Fruit fly (Drosophila melanogaster): ENCODE measurements around the gene CG33322.

Gene CG33322

DNA sequence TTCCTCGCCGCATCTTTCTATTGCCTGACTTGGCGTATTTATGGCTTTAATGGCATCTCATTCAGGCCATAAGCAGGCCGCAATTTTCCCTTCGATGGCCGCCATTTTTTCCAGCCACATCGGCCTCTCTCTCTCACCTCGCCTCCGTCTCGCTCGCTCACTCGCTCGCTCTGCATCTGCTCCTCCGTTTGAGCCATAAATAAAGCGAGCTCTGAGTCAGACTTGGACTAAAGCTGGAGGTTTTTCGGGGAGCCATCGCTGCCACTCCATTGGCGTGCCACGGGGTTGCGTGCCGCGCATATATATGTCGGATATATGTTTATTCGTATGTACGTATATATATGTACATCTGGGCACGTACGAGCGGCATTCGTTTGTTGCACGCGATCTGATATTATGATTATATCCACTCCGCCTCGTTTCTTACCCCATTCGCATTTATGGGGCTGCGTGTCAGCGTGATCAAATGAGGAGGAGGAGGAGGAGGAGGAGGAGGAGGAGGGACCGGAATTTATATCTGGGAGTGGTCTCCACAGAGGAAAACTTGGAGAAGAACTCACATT, 39.0 kb downstream of the CG33322 start:
- TF ChIP-seq CG15269 (tag; optimal IDR thresholded peaks at IDR 0.05) (no peak), Adf1 (GFP tag; IDR thresholded peaks at IDR 0.05) (no peak), CG10321 (GFP tag; IDR thresholded peaks at IDR 0.05) (0 out of 2 replicates have a peak, but pooled peaks have one; percentile 21), cad (GFP tag; optimal IDR thresholded peaks at IDR 0.05) (peak; percentile 89), al (GFP tag; IDR thresholded peaks at IDR 0.05) (no peak), amos (GFP tag; IDR thresholded peaks at IDR 0.05; ENCODE audit: partially characterized antibody) (no peak), CG4707 (GFP tag; optimal IDR thresholded peaks at IDR 0.05) (no peak), dmrt99B (tag; optimal IDR thresholded peaks at IDR 0.05) (no peak), CG6272 (GFP tag; IDR thresholded peaks at IDR 0.05) (no peak), D19B (GFP tag; optimal IDR thresholded peaks at IDR 0.05) (no peak), kni (GFP tag; optimal IDR thresholded peaks at IDR 0.05) (no peak), CG31365 (tag; optimal IDR thresholded peaks at IDR 0.05) (no peak), z (GFP tag; IDR thresholded peaks at IDR 0.05) (peak; percentile 60; the same call in 1 of the 3 replicates), CG1832 (GFP tag; optimal IDR thresholded peaks at IDR 0.05) (peak; percentile 71), CG11085 (GFP tag; IDR thresholded peaks at IDR 0.05) (no peak), ro (GFP tag; IDR thresholded peaks at IDR 0.05) (no peak), schlank (tag; optimal IDR thresholded peaks at IDR 0.05) (no peak), gt (GFP tag; IDR thresholded peaks at IDR 0.05) (no peak), ranshi (GFP tag; IDR thresholded peaks at IDR 0.05) (no peak), CG11504 (tag; optimal IDR thresholded peaks at IDR 0.05) (no peak), Nf-YB (GFP tag; optimal IDR thresholded peaks at IDR 0.05) (peak; percentile 87), CG13775 (GFP tag; optimal IDR thresholded peaks at IDR 0.05) (no peak), Trl (optimal IDR thresholded peaks at IDR 0.05) (no peak), Trl (GFP tag; optimal IDR thresholded peaks at IDR 0.05) (no peak), CG15601 (tag; optimal IDR thresholded peaks at IDR 0.05) (no peak), Six4 (GFP tag; optimal IDR thresholded peaks at IDR 0.05) (no peak), Asciz (GFP tag; optimal IDR thresholded peaks at IDR 0.05) (no peak), HLH4C (GFP tag; IDR thresholded peaks at IDR 0.05; ENCODE audit: partially characterized antibody) (no peak), CG33557 (GFP tag; optimal IDR thresholded peaks at IDR 0.05) (no peak), Med (GFP tag) (peak; percentile 38), Oaz (GFP tag; IDR thresholded peaks at IDR 0.05) (no peak), CG14860 (GFP tag; IDR thresholded peaks at IDR 0.05; ENCODE audit: partially characterized antibody) (no peak), phol (tag; optimal IDR thresholded peaks at IDR 0.05) (peak; percentile 16), fu2 (GFP tag; optimal IDR thresholded peaks at IDR 0.05) (no peak), CG10274 (GFP tag; optimal IDR thresholded peaks at IDR 0.05) (no peak), Nf-YC (tag; optimal IDR thresholded peaks at IDR 0.05) (peak; percentile 68), CG12299 (tag; optimal IDR thresholded peaks at IDR 0.05) (no peak)

DNA sequence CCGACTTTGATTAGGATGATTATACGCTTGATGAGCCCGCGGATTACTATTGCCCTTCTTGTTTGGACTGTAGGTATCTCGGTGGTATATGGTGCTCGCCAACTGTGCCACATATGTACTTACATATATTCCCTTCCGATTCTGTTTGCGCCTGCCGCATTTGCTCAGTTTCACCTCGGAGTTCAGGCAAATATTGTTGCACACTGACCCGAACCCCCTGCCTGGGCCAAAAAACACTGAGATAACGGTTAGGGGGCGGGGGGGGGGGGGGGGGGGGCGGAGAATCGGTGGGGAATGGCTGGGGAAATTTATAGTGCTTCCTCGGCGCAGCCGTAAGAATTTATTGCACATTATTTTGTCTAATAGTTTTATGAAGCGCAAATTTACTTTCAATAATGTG, 40.1 kb downstream of the CG33322 start:
- TF ChIP-seq sug (tag; optimal IDR thresholded peaks at IDR 0.05) = peak; percentile 56
- no peak for TF ChIP-seq yki (optimal IDR thresholded peaks at IDR 0.05)
- 0 out of 2 replicates have a peak, but pooled peaks have one; percentile 27 for TF ChIP-seq CG11085 (GFP tag; IDR thresholded peaks at IDR 0.05)
- peak; percentile 55 for TF ChIP-seq exex (tag; optimal IDR thresholded peaks at IDR 0.05)
- peak; percentile 41; the same call in 1 of the 2 replicates for TF ChIP-seq crol (GFP tag; IDR thresholded peaks at IDR 0.05)
- TF ChIP-seq CG15601 (tag; optimal IDR thresholded peaks at IDR 0.05) = no peak

All from whole organism, embryonic.